Fruit fly (Drosophila melanogaster): ENCODE results near the gene dpr5.
A peak's percentile ranks its signal among the peaks of the same experiment; 100 is the strongest.

dpr5 gene

dm6 chr3R:11454210-11454904, 45.4 kb upstream of the dpr5 start (continued):
- peak in 1 of 2 experiments; percentile 4 for TF ChIP-seq crp (GFP tag; optimal IDR thresholded peaks at IDR 0.05)
- TF ChIP-seq Hr51 (GFP tag; optimal IDR thresholded peaks at IDR 0.05) = peak; percentile 58 to 75
- no peak for TF ChIP-seq psq (GFP tag; optimal IDR thresholded peaks at IDR 0.05)
- 0 out of 2 replicates have a peak, but pooled peaks have one; percentile 31 for TF ChIP-seq H2.0 (GFP tag; IDR thresholded peaks at IDR 0.05)
- TF ChIP-seq kay (GFP tag; optimal IDR thresholded peaks at IDR 0.05) = peak; percentile 55
- TF ChIP-seq dpn (GFP tag; optimal IDR thresholded peaks at IDR 0.05) = peak; percentile 49 to 70
- TF ChIP-seq CG14860 (GFP tag; IDR thresholded peaks at IDR 0.05; ENCODE audit: partially characterized antibody) = no peak
- TF ChIP-seq Oaz (GFP tag; IDR thresholded peaks at IDR 0.05) = peak; percentile 51; the same call in 1 of the 2 replicates
- TF ChIP-seq Lhr (GFP tag; optimal IDR thresholded peaks at IDR 0.05) = no peak
- TF ChIP-seq CG11723 (GFP tag; optimal IDR thresholded peaks at IDR 0.05) = no peak
- peak; percentile 40; the same call in 1 of the 2 replicates for TF ChIP-seq CG31441 (GFP tag; IDR thresholded peaks at IDR 0.05)
- TF ChIP-seq Ets65A (GFP tag) = peak; percentile 97
- TF ChIP-seq slp2 (GFP tag; optimal IDR thresholded peaks at IDR 0.05) = peak; percentile 34
- TF ChIP-seq CG1529 (GFP tag; optimal IDR thresholded peaks at IDR 0.05) = no peak
- TF ChIP-seq Nf-YC (tag; optimal IDR thresholded peaks at IDR 0.05) = peak; percentile 8
- peak; percentile 10 for TF ChIP-seq ems (GFP tag; optimal IDR thresholded peaks at IDR 0.05)
- peak; percentile 63 for TF ChIP-seq Sox102F (GFP tag; optimal IDR thresholded peaks at IDR 0.05)
- peak; percentile 41 for TF ChIP-seq tio (GFP tag; optimal IDR thresholded peaks at IDR 0.05)
- TF ChIP-seq NfI (GFP tag; optimal IDR thresholded peaks at IDR 0.05) = peak; percentile 59
- no peak for TF ChIP-seq Dp (GFP tag; optimal IDR thresholded peaks at IDR 0.05)
- TF ChIP-seq amos (GFP tag; IDR thresholded peaks at IDR 0.05; ENCODE audit: partially characterized antibody) = no peak
- peak; percentile 44 for TF ChIP-seq CG14667 (GFP tag; IDR thresholded peaks at IDR 0.05)
- TF ChIP-seq CG13424 (tag; optimal IDR thresholded peaks at IDR 0.05) = peak; percentile 73
- peak; percentile 53 for TF ChIP-seq Hsf (GFP tag; optimal IDR thresholded peaks at IDR 0.05)
- TF ChIP-seq ab (GFP tag; optimal IDR thresholded peaks at IDR 0.05) = peak; percentile 2
- peak; percentile 39 for TF ChIP-seq CG13296 (GFP tag; optimal IDR thresholded peaks at IDR 0.05)
- TF ChIP-seq CG6791 (GFP tag; IDR thresholded peaks at IDR 0.05; ENCODE audit: partially characterized antibody) = no peak
- TF ChIP-seq HLH3B (GFP tag; IDR thresholded peaks at IDR 0.05) = peak; percentile 30; the same call in 1 of the 2 replicates
- peak; percentile 97 for TF ChIP-seq CG10274 (GFP tag; optimal IDR thresholded peaks at IDR 0.05)
- TF ChIP-seq CG14441 (GFP tag; IDR thresholded peaks at IDR 0.05) = peak; percentile 71
- TF ChIP-seq CG13775 (GFP tag; optimal IDR thresholded peaks at IDR 0.05) = peak; percentile 58
- TF ChIP-seq lola (GFP tag; optimal IDR thresholded peaks at IDR 0.05) = no peak
- peak; percentile 15 for TF ChIP-seq D19A (tag; optimal IDR thresholded peaks at IDR 0.05)
- peak; percentile 59 for TF ChIP-seq lab (GFP tag; optimal IDR thresholded peaks at IDR 0.05)
- TF ChIP-seq crc (GFP tag; optimal IDR thresholded peaks at IDR 0.05) = peak; percentile 5
- no peak for TF ChIP-seq ash1 (GFP tag; optimal IDR thresholded peaks at IDR 0.05)
- TF ChIP-seq zfh1 (GFP tag; IDR thresholded peaks at IDR 0.05) = no peak
- TF ChIP-seq Sox100B (GFP tag; optimal IDR thresholded peaks at IDR 0.05) = peak; percentile 67
- TF ChIP-seq Hmx (GFP tag; optimal IDR thresholded peaks at IDR 0.05) = peak; percentile 40
- TF ChIP-seq CG2875 (GFP tag; optimal IDR thresholded peaks at IDR 0.05) = no peak
- no peak for TF ChIP-seq CG2202 (tag; optimal IDR thresholded peaks at IDR 0.05)
- peak; percentile 74 for TF ChIP-seq CG3281 (GFP tag; optimal IDR thresholded peaks at IDR 0.05)
- peak; percentile 46 for TF ChIP-seq Fer1 (GFP tag; optimal IDR thresholded peaks at IDR 0.05)
- peak; percentile 74 for TF ChIP-seq Usf (GFP tag; optimal IDR thresholded peaks at IDR 0.05)
- TF ChIP-seq esg (GFP tag; conservative IDR thresholded peaks at IDR 0.05) = peak; percentile 52
- TF ChIP-seq dmrt99B (tag; optimal IDR thresholded peaks at IDR 0.05) = peak; percentile 74
- 0 out of 2 replicates have a peak, but pooled peaks have one; percentile 13 for TF ChIP-seq Dip2 (GFP tag; IDR thresholded peaks at IDR 0.05)
- TF ChIP-seq gsb (GFP tag; IDR thresholded peaks at IDR 0.05) = peak; percentile 38; the same call in 1 of the 2 replicates
